Worm (Caenorhabditis elegans): ENCODE measurements around the gene ttr-33.

DNA sequence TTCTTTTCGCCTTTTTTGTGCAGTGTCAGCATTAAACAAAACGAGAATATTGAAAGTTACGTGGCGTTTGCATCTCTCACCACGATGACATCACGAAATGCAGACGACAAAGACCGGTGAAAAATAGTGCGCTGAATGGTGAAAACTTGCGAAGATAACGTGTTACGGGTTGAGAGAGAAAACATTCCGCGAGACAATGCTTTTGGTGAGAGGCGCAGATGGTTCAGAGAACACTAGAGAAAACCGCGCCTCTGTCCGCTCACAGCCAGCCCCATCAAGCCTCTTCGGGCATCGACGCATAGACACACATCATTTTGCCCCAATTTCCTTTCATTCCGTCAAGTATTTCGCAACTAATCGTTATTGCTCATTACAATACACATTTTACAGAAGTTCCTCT, 16.9 kb upstream of the ttr-33 start, which contains the start of the genes C37C3.9 and C37C3.18:
- no peak for TF ChIP-seq med-1 (GFP tag; optimal IDR thresholded peaks at IDR 0.05; ENCODE audit: insufficient read depth)
- TF ChIP-seq ref-1 (GFP tag; conservative IDR thresholded peaks at IDR 0.05), result no peak
- 0 out of 2 replicates have a peak, but pooled peaks have one; percentile 49 for TF ChIP-seq flt-1 (GFP tag; IDR thresholded peaks at IDR 0.05)
- TF ChIP-seq ztf-29 (GFP tag; IDR thresholded peaks at IDR 0.05), result no peak
